Fruit fly (Drosophila melanogaster): ENCODE results near the gene pnt.

DNA sequence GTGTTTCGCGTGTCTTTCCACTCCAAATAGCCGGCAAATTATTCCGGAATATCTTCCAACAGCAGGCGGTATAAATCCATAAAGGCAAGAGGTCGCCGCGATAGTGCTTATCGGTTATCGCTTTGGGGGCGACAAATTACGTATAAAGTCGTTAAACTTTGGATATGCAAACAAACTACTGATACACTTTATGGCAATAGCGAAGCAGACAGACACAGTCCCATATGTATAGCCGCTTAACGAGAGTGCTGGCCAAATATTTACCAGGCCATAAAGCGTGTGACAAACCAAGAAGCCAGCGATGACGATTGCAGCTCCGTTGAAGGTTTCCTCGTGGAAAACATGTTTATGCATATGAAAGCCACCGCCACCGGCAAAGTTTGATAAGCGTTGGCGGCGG lies 61.7 kb downstream of the pnt start:
- TF ChIP-seq psq (optimal IDR thresholded peaks at IDR 0.05) (no peak), ttk (optimal IDR thresholded peaks at IDR 0.05) (no peak), h (optimal IDR thresholded peaks at IDR 0.05) (no peak), insv (optimal IDR thresholded peaks at IDR 0.05) (no peak)

All from Kc167 (cell line).